Worm (Caenorhabditis elegans): Measurements from ENCODE around the gene C10C5.5.

DNA sequence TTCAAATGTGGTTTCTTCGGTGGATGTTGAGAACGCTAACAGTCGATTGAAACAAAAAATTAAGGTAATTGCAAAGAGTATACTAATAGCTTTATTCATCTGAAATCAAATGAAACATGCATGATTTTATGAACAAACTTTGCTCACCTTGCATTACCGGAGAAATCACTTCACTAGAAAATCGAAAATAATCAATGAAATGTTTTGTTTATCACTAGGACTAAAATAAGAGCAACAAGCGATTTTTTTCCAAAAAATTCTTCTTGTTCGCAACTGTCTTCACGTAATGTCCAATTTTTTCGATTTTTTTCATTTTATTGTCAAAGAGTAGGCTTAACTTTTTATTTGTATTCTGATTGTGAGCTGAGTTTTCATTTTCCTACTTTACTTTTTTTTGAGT lies 41.2 kb downstream of the C10C5.5 start, which contains the start of gene F56D5.9:
- TF ChIP-seq lin-15B (tag; optimal IDR thresholded peaks at IDR 0.05) = no peak
- TF ChIP-seq ces-1 (GFP tag; optimal IDR thresholded peaks at IDR 0.05) = no peak
- TF ChIP-seq unc-130 (tag; optimal IDR thresholded peaks at IDR 0.05) = no peak
- no peak for TF ChIP-seq skn-1 (tag; optimal IDR thresholded peaks at IDR 0.05)
